Worm (Caenorhabditis elegans) whole organism, mixed stage, embryonic: ENCODE data around the gene F09F9.2.

Experiments used
- M03D4.4 ChIP-seq: sonication (generic microtip); optimal IDR thresholded peaks from 2 replicates; lab custom pipeline; 2017; ENCODE audit warnings: mild to moderate bottlenecking, missing genetic modification characterization, missing compliant biosample characterization
- blmp-1 ChIP-seq: fragments of 150-350 bp; optimal IDR thresholded peaks from 2 replicates; lab custom pipeline; 2014; ENCODE audit warnings: missing biosample characterization, missing genetic modification characterization
- ces-1 ChIP-seq: fragments of 150-350 bp; optimal IDR thresholded peaks from 2 replicates; lab custom pipeline; 2014; ENCODE audit warnings: missing biosample characterization, missing genetic modification reagents, missing genetic modification characterization
- elt-3 ChIP-seq: fragments of 150-350 bp; optimal IDR thresholded peaks from 2 replicates; lab custom pipeline; 2014; ENCODE audit warnings: missing biosample characterization, missing genetic modification characterization
- mab-5 ChIP-seq: fragments of 150-350 bp; optimal IDR thresholded peaks from 2 replicates; lab custom pipeline; 2014; ENCODE audit warnings: missing biosample characterization, missing genetic modification characterization
- mls-2 ChIP-seq: sonication (generic microtip); optimal IDR thresholded peaks from 2 replicates; lab custom pipeline; 2016; ENCODE audit warnings: mild to moderate bottlenecking, missing genetic modification characterization, moderate library complexity, missing compliant biosample characterization
- snpc-4 ChIP-seq: fragments of 150-350 bp; optimal IDR thresholded peaks from 2 replicates; lab custom pipeline; 2014; ENCODE audit warnings: missing biosample characterization, missing genetic modification characterization
- unc-62 ChIP-seq: fragments of 150-350 bp; optimal IDR thresholded peaks from 2 replicates; lab custom pipeline; 2014; ENCODE audit warnings: missing biosample characterization, missing genetic modification reagents, missing genetic modification characterization
- ztf-11 ChIP-seq: fragments of 150-350 bp; optimal IDR thresholded peaks from 2 replicates; lab custom pipeline; 2014; ENCODE audit warnings: missing biosample characterization, missing genetic modification characterization

DNA sequence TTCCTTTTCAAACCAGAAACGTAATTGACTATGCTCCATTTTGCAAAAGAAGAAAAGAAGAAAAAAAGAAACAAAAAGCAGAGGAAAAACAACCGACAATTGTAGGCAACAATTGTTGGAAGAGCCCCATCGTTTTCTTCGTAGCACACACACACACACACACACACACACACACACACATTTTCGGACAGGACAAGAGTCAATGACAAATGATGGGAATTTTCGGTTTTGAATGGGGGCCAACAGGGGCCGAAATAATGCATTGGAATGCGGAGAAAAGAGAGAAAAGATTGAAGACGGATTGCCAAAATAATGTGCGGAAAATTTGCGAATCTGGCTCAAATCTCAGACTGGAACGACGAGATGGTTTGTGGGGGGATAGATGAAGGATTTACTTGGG, 43.5 kb upstream of the F09F9.2 start:
- TF ChIP-seq snpc-4 (tag; lab: Kevin White, UChicago) (no peak), mls-2 (no peak), ces-1 (no peak), M03D4.4 (tag; lab: Kevin White, UChicago) (no peak), mab-5 (tag; lab: Kevin White, UChicago) (no peak), unc-62 (no peak), elt-3 (tag; lab: Kevin White, UChicago) (no peak), blmp-1 (tag; lab: Kevin White, UChicago) (no peak), ztf-11 (tag; lab: Kevin White, UChicago) (no peak)
